Worm (Caenorhabditis elegans) whole organism, young adult: Measurements from ENCODE around the gene clec-88.

Experiments
- B0019.2 ChIP-seq: fragments of 200-800 bp; sonication (Bioruptor generic); conservative IDR thresholded peaks from 2 replicates; pipeline ENCODE4 v1.3.6; 2022; ENCODE audit warnings: missing genetic modification reagents, missing genetic modification characterization, missing compliant biosample characterization
- C06A6.2 ChIP-seq: fragments of 200-800 bp; sonication (Bioruptor generic); conservative IDR thresholded peaks from 2 replicates; pipeline ENCODE4 v1.3.6; 2022; ENCODE audit warnings: missing genetic modification characterization, missing compliant biosample characterization
- C17E4.6 ChIP-seq: fragments of 200-800 bp; sonication (Bioruptor generic); IDR thresholded peaks from 2 replicates; pipeline ENCODE4 v1.3.6; 2022; ENCODE audit warnings: missing genetic modification reagents, missing genetic modification characterization, missing compliant biosample characterization
- D2030.7 ChIP-seq: fragments of 200-800 bp; sonication (Bioruptor generic); IDR thresholded peaks from 2 replicates; pipeline ENCODE4 v1.3.6; 2022; ENCODE audit warnings: missing genetic modification reagents, missing genetic modification characterization, missing compliant biosample characterization
- F10E7.11 ChIP-seq: sonication (generic microtip); optimal IDR thresholded peaks from 2 replicates; lab custom pipeline; 2017; ENCODE audit warnings: mild to moderate bottlenecking, missing genetic modification characterization, moderate library complexity, missing compliant biosample characterization
- F39B2.1 ChIP-seq: fragments of 200-800 bp; sonication (Bioruptor generic); IDR thresholded peaks from 2 replicates; pipeline ENCODE4 v1.3.6; 2022; ENCODE audit warnings: missing genetic modification reagents, missing genetic modification characterization, missing compliant biosample characterization
- F52B5.7 ChIP-seq: sonication (generic microtip); optimal IDR thresholded peaks from 2 replicates; lab custom pipeline; 2016; ENCODE audit warnings: mild to moderate bottlenecking, missing genetic modification characterization, missing compliant biosample characterization
- F55B11.4 ChIP-seq: sonication (generic microtip); optimal IDR thresholded peaks from 2 replicates; lab custom pipeline; 2016; ENCODE audit warnings: missing compliant biosample characterization, missing genetic modification characterization, borderline replicate concordance; ENCODE audit not compliant: insufficient read depth
- F57A8.1 ChIP-seq: fragments of 200-800 bp; sonication (Bioruptor generic); optimal IDR thresholded peaks from 2 replicates; lab custom pipeline; 2018; ENCODE audit warnings: mild to moderate bottlenecking, missing genetic modification characterization, moderate library complexity, missing compliant biosample characterization
- F57C9.4 ChIP-seq: sonication (generic microtip); optimal IDR thresholded peaks from 2 replicates; lab custom pipeline; 2017; ENCODE audit warnings: mild to moderate bottlenecking, missing genetic modification characterization, missing compliant biosample characterization
- Y53F4B.3 ChIP-seq: fragments of 200-800 bp; sonication (Bioruptor generic); IDR thresholded peaks from 2 replicates; pipeline ENCODE4 v1.3.6; 2022; ENCODE audit warnings: missing genetic modification reagents, missing genetic modification characterization, missing compliant biosample characterization
- Y56A3A.18 ChIP-seq: fragments of 200-800 bp; sonication (Bioruptor generic); IDR thresholded peaks from 2 replicates; pipeline ENCODE4 v1.3.6; 2022; ENCODE audit warnings: missing genetic modification reagents, missing genetic modification characterization, missing compliant biosample characterization
- Y67H2A.10 ChIP-seq: fragments of 200-800 bp; sonication (Bioruptor generic); conservative IDR thresholded peaks from 2 replicates; pipeline ENCODE4 v1.3.6; 2022; ENCODE audit warnings: missing genetic modification reagents, missing genetic modification characterization, missing compliant biosample characterization
- Y95B8A.8 ChIP-seq: fragments of 200-800 bp; sonication (Bioruptor generic); IDR thresholded peaks from 2 replicates; pipeline ENCODE4 v1.3.6; 2022; ENCODE audit warnings: missing genetic modification reagents, missing genetic modification characterization, missing compliant biosample characterization
- akir-1 ChIP-seq: fragments of 200-800 bp; sonication (Bioruptor generic); optimal IDR thresholded peaks from 2 replicates; lab custom pipeline; 2018; ENCODE audit warnings: mild to moderate bottlenecking, missing genetic modification characterization, moderate library complexity, missing compliant biosample characterization
- atf-7 ChIP-seq: sonication (generic microtip); optimal IDR thresholded peaks from 2 replicates; lab custom pipeline; 2017; ENCODE audit warnings: mild to moderate bottlenecking, missing genetic modification characterization, missing compliant biosample characterization
- attf-6 ChIP-seq: fragments of 200-800 bp; sonication (Bioruptor generic); IDR thresholded peaks from 2 replicates; pipeline ENCODE4 v1.3.6; 2022; ENCODE audit warnings: missing genetic modification reagents, missing genetic modification characterization, missing compliant biosample characterization
- ceh-91 ChIP-seq: fragments of 200-800 bp; sonication (Bioruptor generic); IDR thresholded peaks from 2 replicates; pipeline ENCODE4 v1.3.6; 2022; ENCODE audit warnings: missing genetic modification reagents, missing genetic modification characterization, missing compliant biosample characterization
- chd-7 ChIP-seq: sonication (generic microtip); optimal IDR thresholded peaks from 2 replicates; lab custom pipeline; 2016; ENCODE audit warnings: mild to moderate bottlenecking, missing genetic modification characterization, moderate library complexity, missing compliant biosample characterization
- dpl-1 ChIP-seq: fragments of 150-350 bp; optimal IDR thresholded peaks from 2 replicates; lab custom pipeline; 2014; ENCODE audit warnings: missing biosample characterization, missing genetic modification reagents, missing genetic modification characterization
- egl-18 ChIP-seq: fragments of 200-800 bp; sonication (Bioruptor generic); IDR thresholded peaks from 2 replicates; pipeline ENCODE4 v1.3.6; 2022; ENCODE audit warnings: missing genetic modification reagents, missing genetic modification characterization, missing compliant biosample characterization
- egrh-3 ChIP-seq: fragments of 200-800 bp; sonication (Bioruptor generic); IDR thresholded peaks from 2 replicates; pipeline ENCODE4 v1.3.6; 2022; ENCODE audit warnings: missing genetic modification reagents, missing genetic modification characterization, missing compliant biosample characterization
- ekl-4 ChIP-seq: fragments of 200-800 bp; sonication (Bioruptor generic); IDR thresholded peaks from 2 replicates; pipeline ENCODE4 v1.3.6; 2022; ENCODE audit warnings: missing genetic modification reagents, missing genetic modification characterization, missing compliant biosample characterization
- fkh-3 ChIP-seq: sonication (generic microtip); optimal IDR thresholded peaks from 2 replicates; lab custom pipeline; 2016; ENCODE audit warnings: mild to moderate bottlenecking, missing genetic modification characterization, missing compliant biosample characterization
- hlh-12 ChIP-seq: sonication (generic microtip); optimal IDR thresholded peaks from 2 replicates; lab custom pipeline; 2016; ENCODE audit warnings: missing genetic modification characterization, missing compliant biosample characterization
- hlh-26 ChIP-seq: fragments of 200-800 bp; sonication (Bioruptor generic); conservative IDR thresholded peaks from 2 replicates; pipeline ENCODE4 v1.3.6; 2022; ENCODE audit warnings: missing genetic modification reagents, missing genetic modification characterization, missing compliant biosample characterization
- hmg-1.2 ChIP-seq: fragments of 200-800 bp; sonication (Bioruptor generic); IDR thresholded peaks from 2 replicates; pipeline ENCODE4 v1.3.6; 2022; ENCODE audit warnings: missing genetic modification reagents, missing genetic modification characterization, missing compliant biosample characterization
- lag-1 ChIP-seq: fragments of 200-800 bp; sonication (Bioruptor generic); IDR thresholded peaks from 2 replicates; pipeline ENCODE4 v1.3.6; 2022; ENCODE audit warnings: missing genetic modification reagents, missing genetic modification characterization, missing compliant biosample characterization
- let-607 ChIP-seq, 2 experiments: fragments of 200-800 bp in 1 of 2; sonication (Bioruptor generic) in 1 of 2; sonication (generic microtip) in 1 of 2; optimal IDR thresholded peaks; 2 replicates each; lab custom pipeline; 2016 to 2018; ENCODE audit warnings: mild to moderate bottlenecking in 2 of 2, missing compliant biosample characterization in 2 of 2, missing genetic modification characterization in 2 of 2, moderate library complexity in 2 of 2, missing genotype in 1 of 2
- lir-1 ChIP-seq: fragments of 200-800 bp; sonication (Bioruptor generic); conservative IDR thresholded peaks from 2 replicates; pipeline ENCODE4 v1.3.6; 2022; ENCODE audit warnings: missing genetic modification reagents, missing genetic modification characterization, missing compliant biosample characterization
- madf-6 ChIP-seq: fragments of 200-800 bp; sonication (Bioruptor generic); IDR thresholded peaks from 2 replicates; pipeline ENCODE4 v1.3.6; 2022; ENCODE audit warnings: missing genetic modification reagents, missing genetic modification characterization, missing compliant biosample characterization
- mes-4 ChIP-seq: sonication (generic microtip); optimal IDR thresholded peaks from 2 replicates; lab custom pipeline; 2016; ENCODE audit warnings: missing genotype, missing genetic modification characterization, missing compliant biosample characterization
- nfya-1 ChIP-seq: sonication (generic microtip); optimal IDR thresholded peaks from 2 replicates; lab custom pipeline; 2017; ENCODE audit warnings: antibody characterized with exemption, missing compliant biosample characterization, missing genetic modification characterization, borderline replicate concordance; ENCODE audit not compliant: insufficient read depth
- nhr-27 ChIP-seq: fragments of 200-800 bp; sonication (Bioruptor generic); optimal IDR thresholded peaks from 2 replicates; lab custom pipeline; 2018; ENCODE audit warnings: mild to moderate bottlenecking, missing genetic modification characterization, moderate library complexity, missing compliant biosample characterization
- nhr-80 ChIP-seq: sonication (generic microtip); optimal IDR thresholded peaks from 2 replicates; lab custom pipeline; 2016; ENCODE audit warnings: missing genetic modification characterization, missing compliant biosample characterization
- sea-2 ChIP-seq: fragments of 200-800 bp; sonication (Bioruptor generic); IDR thresholded peaks from 2 replicates; pipeline ENCODE4 v1.3.6; 2022; ENCODE audit warnings: missing genetic modification characterization, missing compliant biosample characterization
- snpc-1.1 ChIP-seq: sonication (generic microtip); optimal IDR thresholded peaks from 2 replicates; lab custom pipeline; 2017; ENCODE audit warnings: missing genetic modification characterization, mild to moderate bottlenecking, missing compliant biosample characterization, antibody characterized with exemption, moderate library complexity, missing genotype, missing genetic modification reagents; ENCODE audit not compliant: insufficient read depth
- snpc-3.4 ChIP-seq: sonication (generic microtip); optimal IDR thresholded peaks from 2 replicates; lab custom pipeline; 2017; ENCODE audit warnings: missing genetic modification characterization, mild to moderate bottlenecking, missing compliant biosample characterization, antibody characterized with exemption, moderate library complexity, missing genotype, missing genetic modification reagents
- snpc-4 ChIP-seq, 5 experiments: fragments of 150-350 bp in 1 of 5; sonication (generic microtip) in 4 of 5; optimal IDR thresholded peaks; 2 replicates each; lab custom pipeline; 2014 to 2018; ENCODE audit warnings: missing genetic modification characterization in 5 of 5, missing biosample characterization in 3 of 5, antibody characterized with exemption in 2 of 5, mild to moderate bottlenecking in 2 of 5, missing compliant biosample characterization in 2 of 5, missing genotype in 2 of 5, moderate library complexity in 2 of 5, missing genetic modification reagents in 1 of 5
- tlf-1 ChIP-seq: fragments of 200-800 bp; sonication (Bioruptor generic); optimal IDR thresholded peaks from 2 replicates; lab custom pipeline; 2018; ENCODE audit warnings: mild to moderate bottlenecking, missing genetic modification characterization, missing compliant biosample characterization
- zfh-2 ChIP-seq: fragments of 200-800 bp; sonication (Bioruptor generic); conservative IDR thresholded peaks from 2 replicates; pipeline ENCODE4 v1.3.6; 2022; ENCODE audit warnings: missing genetic modification reagents, missing genetic modification characterization, missing compliant biosample characterization
- ztf-22 ChIP-seq: fragments of 200-800 bp; sonication (Bioruptor generic); optimal IDR thresholded peaks from 2 replicates; lab custom pipeline; 2018; ENCODE audit warnings: mild to moderate bottlenecking, missing genetic modification characterization, moderate library complexity, missing compliant biosample characterization
- ztf-25 ChIP-seq: fragments of 200-800 bp; sonication (Bioruptor generic); IDR thresholded peaks from 2 replicates; pipeline ENCODE4 v1.3.6; 2022; ENCODE audit warnings: missing genetic modification reagents, missing genetic modification characterization, missing compliant biosample characterization
- ztf-26 ChIP-seq: sonication (generic microtip); optimal IDR thresholded peaks from 2 replicates; lab custom pipeline; 2017; ENCODE audit warnings: missing genetic modification characterization, missing compliant biosample characterization
- ztf-28 ChIP-seq: fragments of 200-800 bp; sonication (Bioruptor generic); IDR thresholded peaks from 2 replicates; pipeline ENCODE4 v1.3.6; 2022; ENCODE audit warnings: missing genetic modification reagents, missing genetic modification characterization, missing compliant biosample characterization
- ztf-3 ChIP-seq: fragments of 200-800 bp; sonication (Bioruptor generic); optimal IDR thresholded peaks from 2 replicates; lab custom pipeline; 2018; ENCODE audit warnings: mild to moderate bottlenecking, missing genetic modification characterization, missing compliant biosample characterization
- ztf-6 ChIP-seq: fragments of 200-800 bp; sonication (Bioruptor generic); IDR thresholded peaks from 2 replicates; pipeline ENCODE4 v1.3.6; 2022; ENCODE audit warnings: missing genetic modification reagents, missing genetic modification characterization, missing compliant biosample characterization

clec-88 gene

ce11 chrII:6383183-6383695 is 17.7 kb downstream of the clec-88 start, which contains the start of gene F58F12.1 (continued):
- no peak for TF ChIP-seq B0019.2 (GFP tag; lab: Robert Waterston, UW)
- no peak for TF ChIP-seq F52B5.7 (tag; lab: Kevin White, UChicago)
- TF ChIP-seq F55B11.4 (tag; lab: Kevin White, UChicago): no peak
- TF ChIP-seq nhr-80: peak; percentile 40
- TF ChIP-seq ztf-26 (tag; lab: Kevin White, UChicago): no peak
- no peak for TF ChIP-seq fkh-3 (tag; lab: Kevin White, UChicago)
- no peak for TF ChIP-seq mes-4 (tag; lab: Kevin White, UChicago)
- TF ChIP-seq F57C9.4 (tag; lab: Kevin White, UChicago): no peak
- TF ChIP-seq ekl-4 (GFP tag; lab: Robert Waterston, UW): no peak
- TF ChIP-seq lir-1: no peak
- TF ChIP-seq Y53F4B.3 (GFP tag; lab: Robert Waterston, UW): no peak
- no peak for TF ChIP-seq zfh-2 (GFP tag; lab: Robert Waterston, UW)
- TF ChIP-seq F57A8.1 (GFP tag; lab: Kevin White, UChicago): no peak
- no peak for TF ChIP-seq Y95B8A.8 (GFP tag; lab: Robert Waterston, UW)
- TF ChIP-seq snpc-1.1 (tag; lab: Kevin White, UChicago): no peak
- no peak for TF ChIP-seq egrh-3 (GFP tag; lab: Robert Waterston, UW)
- no peak for TF ChIP-seq egl-18 (GFP tag; lab: Robert Waterston, UW)
- no peak for TF ChIP-seq lag-1 (GFP tag; lab: Robert Waterston, UW)
- peak; percentile 46 for TF ChIP-seq snpc-3.4 (tag; lab: Kevin White, UChicago)
- TF ChIP-seq nhr-27 (tag; lab: Kevin White, UChicago): no peak
- no peak for TF ChIP-seq nfya-1 (tag; lab: Kevin White, UChicago)
- no peak for TF ChIP-seq sea-2 (GFP tag; lab: Robert Waterston, UW)
- TF ChIP-seq let-607 (tag; optimal IDR thresholded peaks at IDR 0.05; lab: Kevin White, UChicago): no peak
- no peak for TF ChIP-seq hlh-12 (tag; lab: Kevin White, UChicago)
- no peak for TF ChIP-seq ztf-28 (GFP tag; lab: Robert Waterston, UW)
- TF ChIP-seq attf-6: no peak
- no peak for TF ChIP-seq ztf-3
- peak; percentile 43 for TF ChIP-seq ceh-91 (GFP tag; lab: Robert Waterston, UW)
- TF ChIP-seq C06A6.2 (GFP tag; lab: Robert Waterston, UW): no peak
- no peak for TF ChIP-seq hlh-26 (GFP tag; lab: Robert Waterston, UW)
- TF ChIP-seq chd-7 (tag; lab: Kevin White, UChicago): no peak
- no peak for TF ChIP-seq C17E4.6 (GFP tag; lab: Robert Waterston, UW)
- peak; percentile 46; the same call in 1 of the 2 replicates for TF ChIP-seq madf-6
- TF ChIP-seq F10E7.11 (tag; lab: Kevin White, UChicago): no peak
- TF ChIP-seq akir-1 (GFP tag; lab: Kevin White, UChicago): no peak
- TF ChIP-seq F39B2.1 (GFP tag; lab: Robert Waterston, UW): no peak
- no peak for TF ChIP-seq ztf-22 (GFP tag; lab: Kevin White, UChicago)
- TF ChIP-seq hmg-1.2: peak; percentile 38; the same call in 1 of the 2 replicates
- 0 out of 2 replicates have a peak, but pooled peaks have one; percentile 25 for TF ChIP-seq Y67H2A.10 (GFP tag; lab: Robert Waterston, UW)
- peak; percentile 27 for TF ChIP-seq snpc-4 (GFP tag; optimal IDR thresholded peaks at IDR 0.05; lab: Kevin White, UChicago)
- peak in 2 of 4 experiments; percentile 24 to 57 for TF ChIP-seq snpc-4 (tag; optimal IDR thresholded peaks at IDR 0.05; lab: Kevin White, UChicago)
- no peak for TF ChIP-seq Y56A3A.18 (GFP tag; lab: Robert Waterston, UW)
- no peak for TF ChIP-seq ztf-25
- peak; percentile 5 for TF ChIP-seq tlf-1 (GFP tag; lab: Kevin White, UChicago)
- peak; percentile 21; the same call in 1 of the 2 replicates for TF ChIP-seq D2030.7 (GFP tag; lab: Robert Waterston, UW)
- TF ChIP-seq atf-7 (tag; lab: Kevin White, UChicago): no peak
- no peak for TF ChIP-seq ztf-6 (GFP tag; lab: Robert Waterston, UW)
- TF ChIP-seq dpl-1 (GFP tag; lab: Kevin White, UChicago): no peak
